Fruit fly (Drosophila melanogaster) whole organism, wandering third instar larva: Measurements from ENCODE around the gene CG5577.

Source experiments
- Abd-B ChIP-seq: fragments of >200 bp; optimal IDR thresholded peaks from 2 replicates; lab custom pipeline; 2017; ENCODE audit warnings: missing biosample characterization, missing genetic modification characterization
- Jra ChIP-seq: sonication (Bioruptor generic); optimal IDR thresholded peaks from 2 replicates; lab custom pipeline; 2016; ENCODE audit warnings: missing biosample characterization, missing genetic modification characterization
- Myc ChIP-seq: fragments of >200 bp; optimal IDR thresholded peaks from 2 replicates; lab custom pipeline; 2017
- dsf ChIP-seq: sonication (Bioruptor generic); optimal IDR thresholded peaks from 2 replicates; lab custom pipeline; 2016; ENCODE audit warnings: missing biosample characterization, missing genetic modification characterization, borderline replicate concordance

- no peak for TF ChIP-seq Abd-B (GFP tag; lab: Kevin White, UChicago)
- TF ChIP-seq Jra (GFP tag; lab: Kevin White, UChicago), result no peak
- TF ChIP-seq Myc (lab: Kevin White, UChicago), result no peak
- no peak for TF ChIP-seq dsf (GFP tag; lab: Kevin White, UChicago)
Observed at dm6 chr3L:17797494-17797893, 43.7 kb downstream of the CG5577 start, which contains the start of gene CG42816.
